Fruit fly (Drosophila melanogaster): ENCODE data around the gene CG4362.

The CG4362 gene

dm6 chr3R:20282769-20283530, 24.4 kb downstream of the CG4362 start:
- TF ChIP-seq CG17801 (GFP tag; optimal IDR thresholded peaks at IDR 0.05; ENCODE audit: partially characterized antibody): no peak

DNA sequence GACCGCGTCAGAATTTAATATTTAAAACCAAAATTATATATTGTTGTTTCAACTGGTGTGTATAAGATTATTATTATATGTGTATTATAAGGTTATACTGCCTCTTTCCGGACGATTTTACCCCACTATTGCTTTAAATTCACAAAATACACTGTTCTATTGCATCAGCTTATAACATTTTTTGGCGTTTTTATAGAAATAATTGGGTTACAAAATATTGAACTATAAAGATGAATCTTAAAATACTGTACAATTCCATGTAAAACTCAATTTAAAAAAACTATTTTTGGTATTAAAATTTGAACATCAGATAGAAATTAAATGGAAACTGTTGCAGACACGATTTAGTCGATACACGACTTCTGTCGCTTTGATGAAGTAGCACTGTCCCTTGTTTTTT, 25.2 kb downstream of the CG4362 start:
- no peak for TF ChIP-seq CG17801 (GFP tag; optimal IDR thresholded peaks at IDR 0.05; ENCODE audit: partially characterized antibody)

dm6 chr3R:20280518-20280981, 26.8 kb downstream of the CG4362 start:
- TF ChIP-seq CG17801 (GFP tag; optimal IDR thresholded peaks at IDR 0.05; ENCODE audit: partially characterized antibody): no peak

dm6 chr3R:20276760-20277159, 30.6 kb downstream of the CG4362 start:
- no peak for TF ChIP-seq CG17801 (GFP tag; optimal IDR thresholded peaks at IDR 0.05; ENCODE audit: partially characterized antibody)

DNA sequence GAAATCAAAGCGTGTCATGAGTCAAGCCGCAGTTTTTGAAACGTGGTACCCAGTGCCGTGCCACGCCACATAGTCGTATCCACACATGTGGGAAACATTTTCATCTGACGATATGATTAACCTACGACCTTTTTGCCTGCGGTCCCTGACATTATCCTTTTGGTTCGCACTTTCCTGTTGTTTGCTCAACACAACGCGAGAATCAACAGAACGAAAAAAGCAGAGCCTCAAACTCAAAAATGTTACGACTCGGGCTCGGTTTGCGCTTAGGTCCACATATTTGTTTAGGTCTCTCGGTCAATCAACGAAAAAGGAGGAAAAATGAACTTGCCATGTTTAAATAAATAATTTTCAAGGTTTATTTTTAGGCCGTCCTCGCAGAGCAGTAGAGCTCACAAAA, 31.3 kb downstream of the CG4362 start:
- no peak for TF ChIP-seq CG17801 (GFP tag; optimal IDR thresholded peaks at IDR 0.05; ENCODE audit: partially characterized antibody)

dm6 chr3R:20274521-20275294, 32.6 kb downstream of the CG4362 start:
- TF ChIP-seq CG17801 (GFP tag; optimal IDR thresholded peaks at IDR 0.05; ENCODE audit: partially characterized antibody): peak; percentile 62

DNA sequence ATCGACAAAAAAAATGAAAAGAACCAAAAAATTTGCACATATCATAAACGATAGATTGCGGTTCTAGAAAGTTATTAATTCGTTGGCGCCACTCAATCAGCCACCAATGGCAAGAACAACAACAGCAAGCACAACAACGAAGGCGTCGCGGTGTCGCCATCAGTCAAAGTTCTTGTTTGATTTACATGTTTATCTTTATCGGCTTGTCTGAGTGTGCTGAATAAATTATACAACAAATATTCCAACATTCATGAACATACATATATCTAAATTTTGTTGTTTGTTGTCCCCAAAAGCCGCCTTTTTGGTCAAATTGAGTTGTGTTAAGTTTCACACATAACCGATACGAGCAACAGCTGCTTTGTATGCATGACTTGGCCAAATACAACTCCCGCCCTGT, 33.8 kb downstream of the CG4362 start:
- TF ChIP-seq CG17801 (GFP tag; optimal IDR thresholded peaks at IDR 0.05; ENCODE audit: partially characterized antibody): no peak

- no peak for TF ChIP-seq CG17801 (GFP tag; optimal IDR thresholded peaks at IDR 0.05; ENCODE audit: partially characterized antibody)
Observed at dm6 chr3R:20265969-20266368, 41.4 kb downstream of the CG4362 start.

DNA sequence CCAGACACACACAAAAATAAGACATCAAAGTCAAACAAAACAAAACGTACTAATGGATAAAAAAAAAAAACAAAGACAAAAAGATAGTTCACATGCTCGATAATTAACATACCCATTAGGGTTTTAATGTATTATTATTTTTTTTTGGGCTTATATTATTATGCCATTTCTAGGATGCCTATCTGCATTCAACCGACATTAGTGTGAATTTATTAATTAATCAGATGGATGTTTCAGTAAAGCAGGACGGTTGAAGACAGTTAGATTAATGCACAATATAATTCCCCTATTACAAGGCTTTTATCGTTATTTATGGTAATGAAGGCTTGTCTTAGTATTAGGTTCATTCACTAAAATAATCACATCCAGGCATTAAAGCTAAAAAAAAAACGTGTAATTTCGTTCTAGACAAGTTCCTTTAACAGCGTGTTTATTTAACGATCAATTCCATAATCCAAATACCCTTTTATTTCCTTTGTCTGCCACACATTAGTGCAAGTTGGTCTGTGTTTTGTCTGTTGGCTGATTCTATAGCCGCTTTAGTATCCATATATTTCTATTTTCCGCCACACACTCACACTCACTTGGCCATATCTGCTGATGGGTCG, 42.0 kb downstream of the CG4362 start:
- TF ChIP-seq CG17801 (GFP tag; optimal IDR thresholded peaks at IDR 0.05; ENCODE audit: partially characterized antibody): no peak

dm6 chr3R:20264770-20265169, 42.6 kb downstream of the CG4362 start:
- no peak for TF ChIP-seq CG17801 (GFP tag; optimal IDR thresholded peaks at IDR 0.05; ENCODE audit: partially characterized antibody)

- TF ChIP-seq CG17801 (GFP tag; optimal IDR thresholded peaks at IDR 0.05; ENCODE audit: partially characterized antibody): no peak
Observed at dm6 chr3R:20263793-20264483, 43.4 kb downstream of the CG4362 start.

- no peak for TF ChIP-seq CG17801 (GFP tag; optimal IDR thresholded peaks at IDR 0.05; ENCODE audit: partially characterized antibody)
Observed at dm6 chr3R:20262927-20263644, 44.3 kb downstream of the CG4362 start.

DNA sequence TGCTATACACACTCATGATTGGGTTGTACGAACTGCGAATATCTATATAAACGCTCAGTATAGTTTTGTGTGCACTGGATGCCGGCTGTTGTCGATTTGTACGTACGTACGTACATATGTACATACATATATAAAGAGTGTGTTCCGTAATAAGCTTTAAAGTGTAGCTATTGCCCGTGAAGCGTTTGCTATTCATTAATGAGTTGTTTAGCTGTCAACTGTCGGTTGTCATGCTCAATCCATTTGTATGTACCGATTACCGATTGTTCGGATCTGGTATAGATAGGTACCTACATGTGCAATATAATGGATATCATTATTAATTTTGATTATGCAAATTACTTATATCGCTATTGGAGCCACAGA, 45.4 kb downstream of the CG4362 start:
- TF ChIP-seq CG17801 (GFP tag; optimal IDR thresholded peaks at IDR 0.05; ENCODE audit: partially characterized antibody): no peak

- TF ChIP-seq CG17801 (GFP tag; optimal IDR thresholded peaks at IDR 0.05; ENCODE audit: partially characterized antibody): peak; percentile 98
Observed at dm6 chr3R:20261225-20261968, 45.9 kb downstream of the CG4362 start.

Measured in ovary, adult (tissue).